Worm (Caenorhabditis elegans): Measurements from ENCODE around the gene T28H10.2.

T28H10.2 gene

DNA sequence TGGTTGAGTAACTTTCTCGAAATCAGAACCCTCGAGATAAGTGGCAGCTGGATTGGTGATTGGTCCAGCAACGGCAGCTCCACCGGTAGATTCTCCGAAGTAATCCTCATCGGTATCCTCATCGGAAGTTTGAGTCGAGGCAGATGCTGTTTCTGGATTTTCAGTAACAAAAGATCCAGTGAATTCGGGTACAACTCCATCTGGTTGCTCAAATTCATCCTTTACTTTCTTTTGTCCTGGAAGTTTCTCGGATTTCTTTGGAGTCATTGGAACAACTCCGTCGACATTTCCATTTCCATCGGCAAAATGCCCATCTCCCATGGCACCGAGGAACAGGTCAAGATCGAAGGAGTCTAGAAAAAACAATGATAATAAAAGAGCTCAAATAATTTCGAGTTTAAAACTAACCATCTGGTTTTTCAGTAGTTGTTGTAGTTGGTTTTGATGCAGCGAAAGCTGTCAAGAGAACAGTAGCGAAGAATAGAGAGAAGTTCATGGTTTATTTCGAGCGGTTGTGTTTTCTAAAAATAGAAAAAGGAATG is 40.0 kb upstream of the T28H10.2 start, which contains the start of gene F45D3.4:
F45D3.4 (minus strand) TSS at position 521 of the 542 bp plus-strand sequence.
- TF ChIP-seq ceh-22 (tag; optimal IDR thresholded peaks at IDR 0.05) (no peak), nhr-11 (tag; optimal IDR thresholded peaks at IDR 0.05) (no peak), ztf-16 (tag; optimal IDR thresholded peaks at IDR 0.05) (no peak), hlh-15 (tag; optimal IDR thresholded peaks at IDR 0.05) (no peak)

DNA sequence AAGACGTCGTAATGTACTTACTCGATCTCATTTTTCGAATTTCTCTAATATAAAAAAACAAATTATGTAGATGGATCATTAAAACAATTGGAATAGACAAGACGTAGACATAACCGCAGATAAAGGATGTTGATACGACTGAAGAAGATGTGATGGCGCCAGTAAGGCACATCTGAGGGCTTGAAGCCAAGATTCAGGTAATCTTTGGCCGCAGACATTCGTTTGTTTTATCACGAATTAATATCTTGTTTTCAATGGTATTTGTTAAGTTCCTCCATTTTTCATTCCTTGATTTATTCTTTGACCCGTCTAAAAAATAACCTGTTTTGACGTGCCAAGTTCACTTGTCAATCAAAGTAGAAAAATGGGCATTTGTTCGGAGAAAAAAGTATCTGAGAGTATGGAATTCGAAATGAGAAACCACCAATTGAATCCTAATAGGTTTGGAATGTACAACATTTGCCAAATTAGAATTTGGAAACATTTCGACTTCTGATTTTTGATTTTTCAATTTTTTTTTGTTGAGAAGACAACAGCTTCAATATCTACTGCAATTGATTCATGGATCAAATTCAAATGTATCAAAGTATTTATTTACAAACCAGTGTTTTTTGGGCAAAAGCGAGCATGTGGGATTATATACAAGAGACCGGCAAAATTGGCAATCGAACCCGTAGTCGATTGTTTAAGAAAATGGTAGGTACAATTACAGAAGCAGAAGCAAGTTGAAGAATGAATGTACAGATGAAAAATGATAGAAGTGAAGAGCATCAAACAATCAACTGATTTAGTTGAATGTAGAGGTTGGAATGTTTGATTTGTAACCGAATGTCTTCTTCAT is 39.1 kb upstream of the T28H10.2 start:
- TF ChIP-seq fkh-6 (tag; optimal IDR thresholded peaks at IDR 0.05) (no peak), ceh-6 (GFP tag; optimal IDR thresholded peaks at IDR 0.05) (no peak), nhr-232 (tag; optimal IDR thresholded peaks at IDR 0.05) (no peak), hlh-15 (tag; optimal IDR thresholded peaks at IDR 0.05) (no peak), che-1 (tag; optimal IDR thresholded peaks at IDR 0.05) (no peak), K09A11.1 (tag; optimal IDR thresholded peaks at IDR 0.05; ENCODE audit: insufficient read depth) (no peak), pha-2 (tag; optimal IDR thresholded peaks at IDR 0.05) (no peak), sdc-2 (tag; optimal IDR thresholded peaks at IDR 0.05) (no peak), sox-2 (GFP tag; IDR thresholded peaks at IDR 0.05) (no peak), T23F11.4 (GFP tag; optimal IDR thresholded peaks at IDR 0.05) (no peak), dmd-4 (tag; optimal IDR thresholded peaks at IDR 0.05; ENCODE audit: borderline replicate concordance) (no peak), eyg-1 (tag; optimal IDR thresholded peaks at IDR 0.05) (no peak), lim-6 (tag; optimal IDR thresholded peaks at IDR 0.05) (no peak), ahr-1 (tag; optimal IDR thresholded peaks at IDR 0.05) (no peak), pax-1 (tag; optimal IDR thresholded peaks at IDR 0.05) (no peak)

DNA sequence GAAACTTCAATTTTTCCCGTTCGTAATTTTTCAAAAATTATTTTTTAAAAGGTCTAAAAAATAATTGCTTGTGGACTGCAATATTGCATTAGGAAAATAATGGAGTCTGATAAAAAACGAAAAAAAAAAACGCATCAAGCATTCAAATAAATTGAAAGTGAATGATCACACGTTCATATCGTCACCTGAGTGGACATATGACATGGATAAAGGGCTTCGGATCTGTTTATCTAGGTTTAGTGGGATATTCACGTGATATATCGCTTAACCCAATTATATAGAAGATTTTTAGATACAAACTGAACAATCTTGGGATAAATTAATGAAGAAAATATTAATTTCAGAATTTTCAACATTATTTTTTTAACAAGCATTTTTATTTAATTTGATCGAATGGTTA is 38.0 kb upstream of the T28H10.2 start:
- TF ChIP-seq lim-6 (tag; optimal IDR thresholded peaks at IDR 0.05) (no peak), dve-1 (tag; optimal IDR thresholded peaks at IDR 0.05) (peak; percentile 10), C38D4.7 (GFP tag; optimal IDR thresholded peaks at IDR 0.05) (no peak)

DNA sequence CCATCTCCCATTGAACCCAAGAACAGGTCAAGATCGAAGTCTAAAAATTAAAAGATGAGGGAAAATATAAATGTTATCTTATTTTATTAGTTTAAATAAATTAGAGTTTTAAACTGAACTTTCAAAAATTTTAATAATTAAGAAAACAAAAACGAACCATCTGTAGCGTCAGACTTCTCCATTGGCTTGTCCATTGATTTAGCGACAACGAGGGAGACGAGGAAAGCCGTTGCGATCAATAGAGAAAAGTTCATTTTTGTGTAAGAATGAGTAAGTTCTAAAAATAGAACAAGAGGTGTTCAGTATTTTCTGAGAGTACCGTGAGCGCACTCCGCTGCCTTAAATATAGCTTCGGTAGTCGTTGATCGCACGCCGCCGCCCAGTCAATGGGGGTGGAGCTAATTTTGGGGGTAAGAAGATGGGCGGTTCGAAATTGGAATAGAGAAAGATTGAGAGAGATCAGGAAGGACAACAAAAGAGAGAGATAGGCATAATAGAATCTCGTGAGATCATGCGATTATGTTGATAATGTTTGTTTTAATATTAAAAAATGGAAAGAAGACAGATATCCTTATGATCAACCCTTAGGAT is 37.4 kb upstream of the T28H10.2 start, which contains the start of gene F45D3.3:
F45D3.3 (minus strand) TSS at position 350 of the 591 bp plus-strand sequence.
- no peak for TF ChIP-seq ztf-16 (tag; optimal IDR thresholded peaks at IDR 0.05)
- no peak for TF ChIP-seq unc-55 (GFP tag; optimal IDR thresholded peaks at IDR 0.05)
- TF ChIP-seq sdc-2 (tag; optimal IDR thresholded peaks at IDR 0.05), result no peak
- no peak for TF ChIP-seq fax-1 (tag; optimal IDR thresholded peaks at IDR 0.05)
- no peak for TF ChIP-seq elt-2 (tag; optimal IDR thresholded peaks at IDR 0.05)
- no peak for TF ChIP-seq nhr-11 (tag; optimal IDR thresholded peaks at IDR 0.05)
- TF ChIP-seq hlh-30 (tag; optimal IDR thresholded peaks at IDR 0.05; ENCODE audit: insufficient read depth), result no peak
- no peak for TF ChIP-seq pqm-1 (tag; optimal IDR thresholded peaks at IDR 0.05)
- TF ChIP-seq nhr-232 (tag; optimal IDR thresholded peaks at IDR 0.05), result no peak
- no peak for TF ChIP-seq rnt-1 (tag; optimal IDR thresholded peaks at IDR 0.05)
- no peak for TF ChIP-seq ceh-34 (tag; optimal IDR thresholded peaks at IDR 0.05)
- TF ChIP-seq tbx-7 (tag; optimal IDR thresholded peaks at IDR 0.05), result no peak
- TF ChIP-seq Y22D7AL.16 (tag; optimal IDR thresholded peaks at IDR 0.05), result no peak
- TF ChIP-seq mec-3 (tag; optimal IDR thresholded peaks at IDR 0.05; ENCODE audit: borderline replicate concordance), result no peak

DNA sequence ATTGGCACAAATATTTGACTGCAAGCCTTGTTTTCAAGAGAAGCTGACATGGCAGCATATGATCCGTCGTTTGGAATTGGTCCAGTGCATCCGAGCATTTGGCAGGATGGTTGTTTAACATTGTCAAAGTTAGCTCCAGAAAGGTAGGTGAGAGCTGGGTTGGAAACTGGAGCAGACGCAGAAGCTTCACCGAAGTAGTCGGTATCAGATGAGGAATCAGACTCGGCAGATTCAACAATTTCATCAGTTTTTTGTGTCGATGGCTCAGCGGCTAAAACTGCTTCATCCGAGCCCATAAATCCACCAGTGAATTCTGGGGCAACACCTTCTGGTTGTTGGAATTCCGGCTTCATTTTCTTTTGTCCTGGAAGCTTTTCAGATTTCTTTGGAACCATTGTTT is 36.9 kb upstream of the T28H10.2 start:
- TF ChIP-seq ttx-3 (tag; optimal IDR thresholded peaks at IDR 0.05), result no peak
- no peak for TF ChIP-seq ztf-16 (tag; optimal IDR thresholded peaks at IDR 0.05)
- TF ChIP-seq nfya-1 (tag; optimal IDR thresholded peaks at IDR 0.05), result no peak
- TF ChIP-seq madf-2 (tag; optimal IDR thresholded peaks at IDR 0.05), result no peak
- TF ChIP-seq ama-1 (optimal IDR thresholded peaks at IDR 0.05), result no peak
- TF ChIP-seq ceh-30 (tag; optimal IDR thresholded peaks at IDR 0.05), result no peak
- no peak for TF ChIP-seq odd-2 (tag; optimal IDR thresholded peaks at IDR 0.05)
- TF ChIP-seq lim-6 (tag; optimal IDR thresholded peaks at IDR 0.05), result no peak
- TF ChIP-seq elt-2 (tag; optimal IDR thresholded peaks at IDR 0.05), result no peak
- TF ChIP-seq ceh-48 (tag; optimal IDR thresholded peaks at IDR 0.05), result no peak
- no peak for TF ChIP-seq ceh-2 (tag; optimal IDR thresholded peaks at IDR 0.05)
- no peak for TF ChIP-seq lin-11 (tag; optimal IDR thresholded peaks at IDR 0.05)
- no peak for TF ChIP-seq ahr-1 (tag; optimal IDR thresholded peaks at IDR 0.05)
- TF ChIP-seq pax-1 (tag; optimal IDR thresholded peaks at IDR 0.05), result no peak
- no peak for TF ChIP-seq C38D4.7 (GFP tag; optimal IDR thresholded peaks at IDR 0.05)
- TF ChIP-seq ceh-31 (tag; optimal IDR thresholded peaks at IDR 0.05), result no peak
- TF ChIP-seq K02D7.2 (tag; optimal IDR thresholded peaks at IDR 0.05), result no peak
- no peak for TF ChIP-seq hlh-30 (tag; optimal IDR thresholded peaks at IDR 0.05; ENCODE audit: insufficient read depth)
